Worm (Caenorhabditis elegans) whole organism, L1 larva: ENCODE results near the gene Y53F4B.23.
"Not testable (repeated sequence)": the region's sequence is repeated elsewhere in the genome, so short reads cannot be mapped to it uniquely, and the experiment has no call there.

Source experiments
- aha-1 ChIP-seq: fragments of 150-350 bp; optimal IDR thresholded peaks from 2 replicates; lab custom pipeline; 2014; ENCODE audit warnings: missing biosample characterization, missing genetic modification characterization
- aly-2 ChIP-seq: fragments of 150-350 bp; optimal IDR thresholded peaks from 2 replicates; lab custom pipeline; 2014; ENCODE audit warnings: missing biosample characterization, missing genetic modification characterization
- blmp-1 ChIP-seq: fragments of 150-350 bp; optimal IDR thresholded peaks from 2 replicates; lab custom pipeline; 2014; ENCODE audit warnings: missing biosample characterization, missing genetic modification characterization
- ceh-63 ChIP-seq: fragments of 200-800 bp; sonication (Bioruptor generic); optimal IDR thresholded peaks from 2 replicates; lab custom pipeline; 2018; ENCODE audit warnings: mild to moderate bottlenecking, missing genetic modification characterization, missing compliant biosample characterization
- ceh-82 ChIP-seq, 3 experiments: fragments of 150-350 bp in 1 of 3; sonication (generic microtip) in 2 of 3; optimal IDR thresholded peaks; 2 replicates each; lab custom pipeline; 2014 to 2017; ENCODE audit warnings: missing biosample characterization in 3 of 3, missing genetic modification characterization in 3 of 3
- dsc-1 ChIP-seq: sonication (generic microtip); optimal IDR thresholded peaks from 2 replicates; lab custom pipeline; 2016; ENCODE audit warnings: mild to moderate bottlenecking, missing genetic modification characterization, missing compliant biosample characterization
- efl-1 ChIP-seq, 4 experiments: fragments of 150-350 bp; optimal IDR thresholded peaks in 3 of 4; peaks in 1 of 4; 1 replicate in 1 of 4; 2 replicates in 3 of 4; lab custom pipeline; 2014; ENCODE audit warnings: missing biosample characterization in 2 of 4, missing genetic modification characterization in 2 of 4, missing genetic modification reagents in 2 of 4
- efl-3 ChIP-seq: fragments of 200-800 bp; sonication (Bioruptor generic); optimal IDR thresholded peaks from 2 replicates; lab custom pipeline; 2018; ENCODE audit warnings: mild to moderate bottlenecking, missing genetic modification characterization, missing compliant biosample characterization
- egl-13 ChIP-seq: sonication (generic microtip); optimal IDR thresholded peaks from 2 replicates; lab custom pipeline; 2016; ENCODE audit warnings: missing genotype, missing genetic modification reagents, missing genetic modification characterization, missing compliant biosample characterization
- egl-27 ChIP-seq, 2 experiments: fragments of 150-350 bp in 1 of 2; sonication (generic microtip); optimal IDR thresholded peaks; 3 replicates each; lab custom pipeline; 2017 to 2018; ENCODE audit warnings: missing biosample characterization in 2 of 2, missing genetic modification characterization in 2 of 2, missing genetic modification reagents in 2 of 2
- elt-2 ChIP-seq: sonication (generic microtip); optimal IDR thresholded peaks from 2 replicates; lab custom pipeline; 2016; ENCODE audit warnings: missing genetic modification characterization, mild to moderate bottlenecking, inconsistent platforms, missing compliant biosample characterization, missing genetic modification reagents
- ets-5 ChIP-seq: fragments of 200-800 bp; sonication (Bioruptor generic); IDR thresholded peaks from 2 replicates; pipeline ENCODE4 v1.3.6; 2022; ENCODE audit warnings: missing genetic modification characterization, missing compliant biosample characterization
- fkh-4 ChIP-seq: sonication (generic microtip); optimal IDR thresholded peaks from 2 replicates; lab custom pipeline; 2016; ENCODE audit warnings: missing compliant biosample characterization, missing genetic modification characterization, borderline replicate concordance
- jun-1 ChIP-seq: fragments of 150-350 bp; optimal IDR thresholded peaks from 2 replicates; lab custom pipeline; 2014; ENCODE audit warnings: missing biosample characterization, missing genetic modification reagents, missing genetic modification characterization
- lin-15B ChIP-seq: fragments of 150-350 bp; sonication (generic microtip); optimal IDR thresholded peaks from 3 replicates; lab custom pipeline; 2014; ENCODE audit warnings: missing biosample characterization, missing genetic modification characterization
- lir-3 ChIP-seq: sonication (generic microtip); optimal IDR thresholded peaks from 2 replicates; lab custom pipeline; 2016; ENCODE audit warnings: mild to moderate bottlenecking, missing genetic modification characterization, moderate library complexity, missing compliant biosample characterization; ENCODE audit not compliant: poor library complexity
- lsy-2 ChIP-seq, 2 experiments: fragments of 150-350 bp; optimal IDR thresholded peaks; 2 replicates each; lab custom pipeline; 2014; ENCODE audit warnings: missing biosample characterization in 2 of 2, missing genetic modification characterization in 2 of 2
- nhr-19 ChIP-seq: fragments of 200-800 bp; sonication (Bioruptor generic); conservative IDR thresholded peaks from 2 replicates; pipeline ENCODE4 v1.3.6; 2022; ENCODE audit warnings: missing genetic modification characterization, missing compliant biosample characterization
- nhr-28 ChIP-seq: fragments of 150-350 bp; optimal IDR thresholded peaks from 2 replicates; lab custom pipeline; 2014; ENCODE audit warnings: missing biosample characterization, missing genetic modification characterization
- nhr-47 ChIP-seq: sonication (generic microtip); optimal IDR thresholded peaks from 2 replicates; lab custom pipeline; 2016; ENCODE audit warnings: mild to moderate bottlenecking, missing genetic modification characterization, moderate library complexity, missing compliant biosample characterization
- nhr-76 ChIP-seq: sonication (generic microtip); optimal IDR thresholded peaks from 2 replicates; lab custom pipeline; 2017; ENCODE audit warnings: missing biosample characterization, missing genetic modification characterization
- nhr-77 ChIP-seq: fragments of 150-350 bp; optimal IDR thresholded peaks from 2 replicates; lab custom pipeline; 2014; ENCODE audit warnings: missing biosample characterization, missing genetic modification characterization
- nhr-84 ChIP-seq: sonication (generic microtip); optimal IDR thresholded peaks from 2 replicates; lab custom pipeline; 2017; ENCODE audit warnings: missing biosample characterization, missing genetic modification characterization
- nhr-90 ChIP-seq: sonication (generic microtip); optimal IDR thresholded peaks from 2 replicates; lab custom pipeline; 2016; ENCODE audit warnings: mild to moderate bottlenecking, missing genetic modification characterization, missing compliant biosample characterization; ENCODE audit not compliant: poor library complexity
- pag-3 ChIP-seq: sonication (generic microtip); optimal IDR thresholded peaks from 2 replicates; lab custom pipeline; 2017; ENCODE audit warnings: missing genetic modification characterization, mild to moderate bottlenecking, missing compliant biosample characterization, antibody characterized with exemption, borderline replicate concordance; ENCODE audit not compliant: insufficient read depth
- pax-3 ChIP-seq: fragments of 200-800 bp; sonication (Bioruptor generic); optimal IDR thresholded peaks from 2 replicates; lab custom pipeline; 2018; ENCODE audit warnings: mild to moderate bottlenecking, missing genetic modification characterization, moderate library complexity, missing compliant biosample characterization
- pqm-1 ChIP-seq: sonication (generic microtip); optimal IDR thresholded peaks from 3 replicates; lab custom pipeline; 2017; ENCODE audit warnings: missing biosample characterization, missing genetic modification characterization
- sox-4 ChIP-seq: sonication (generic microtip); optimal IDR thresholded peaks from 2 replicates; lab custom pipeline; 2016; ENCODE audit warnings: missing genetic modification characterization, missing compliant biosample characterization
- sptf-1 ChIP-seq: fragments of 150-350 bp; optimal IDR thresholded peaks from 2 replicates; lab custom pipeline; 2014; ENCODE audit warnings: missing biosample characterization, missing genetic modification characterization
- sup-37 ChIP-seq: fragments of 200-800 bp; sonication (Bioruptor generic); optimal IDR thresholded peaks from 2 replicates; lab custom pipeline; 2018; ENCODE audit warnings: mild to moderate bottlenecking, missing genetic modification characterization, missing compliant biosample characterization
- unc-130 ChIP-seq: fragments of 150-350 bp; optimal IDR thresholded peaks from 2 replicates; lab custom pipeline; 2017; ENCODE audit warnings: missing biosample characterization, missing genetic modification characterization, inconsistent platforms
- unc-86 ChIP-seq: sonication (generic microtip); optimal IDR thresholded peaks from 2 replicates; lab custom pipeline; 2016; ENCODE audit warnings: missing genetic modification characterization, missing compliant biosample characterization
- xbp-1 ChIP-seq: sonication (generic microtip); optimal IDR thresholded peaks from 2 replicates; lab custom pipeline; 2016; ENCODE audit warnings: missing genetic modification characterization, missing compliant biosample characterization
- zag-1 ChIP-seq: fragments of 150-350 bp; optimal IDR thresholded peaks from 2 replicates; lab custom pipeline; 2014; ENCODE audit warnings: missing biosample characterization, missing genetic modification characterization
- ztf-11 ChIP-seq, 2 experiments: sonication (generic microtip); optimal IDR thresholded peaks; 2 replicates each; lab custom pipeline; 2016 to 2017; ENCODE audit warnings: missing genetic modification characterization in 2 of 2, missing biosample characterization in 1 of 2, missing compliant biosample characterization in 1 of 2

Gene Y53F4B.23

DNA sequence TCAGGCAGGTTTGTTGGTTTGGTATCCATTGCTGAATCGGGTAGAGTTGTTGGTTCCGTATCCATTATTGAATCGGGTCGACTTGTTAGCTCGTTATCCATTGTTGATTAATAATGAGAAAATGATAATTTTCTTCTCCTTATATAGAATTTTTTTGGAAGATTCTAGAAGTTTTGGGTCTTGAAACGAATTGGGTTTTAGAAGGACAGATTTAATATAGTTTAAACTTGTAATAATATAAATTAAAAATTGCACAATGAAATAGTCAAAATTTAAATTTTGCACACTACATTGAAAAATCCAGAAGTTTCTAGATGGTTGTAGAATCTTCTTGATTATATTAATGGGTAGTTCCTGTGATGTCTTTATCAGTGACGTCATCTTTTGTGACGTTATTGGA is 16.6 kb downstream of the Y53F4B.23 start, which contains the start of gene Y53F4B.26:
Y53F4B.26 (minus strand) TSS at position 101 of the 400 bp plus-strand sequence.
- TF ChIP-seq aly-2 (tag; lab: Kevin White, UChicago); nhr-84; ceh-82 (tag; optimal IDR thresholded peaks at IDR 0.05; lab: Kevin White, UChicago): not testable (repeated sequence)

DNA sequence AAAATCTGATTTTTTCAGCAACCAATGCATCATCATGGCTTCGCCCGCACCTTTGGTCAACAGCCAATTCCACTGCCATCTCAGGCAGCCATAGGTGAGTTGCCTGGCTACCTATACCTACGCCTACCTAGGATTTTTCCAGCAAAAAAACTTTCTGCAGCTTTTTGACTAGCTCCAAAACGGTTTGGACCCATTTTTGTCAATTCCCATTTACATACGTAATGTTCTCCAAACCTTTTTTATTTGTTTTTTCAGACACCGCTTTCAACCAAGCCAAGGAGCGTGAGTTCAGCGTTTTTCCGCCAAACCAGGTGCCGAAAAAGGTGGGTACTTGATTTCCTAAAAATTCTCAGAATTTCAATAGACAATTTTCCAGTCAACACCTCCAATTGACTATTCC is 19.4 kb downstream of the Y53F4B.23 start:
- no peak for TF ChIP-seq elt-2 (tag; lab: Kevin White, UChicago)
- TF ChIP-seq efl-1 (optimal IDR thresholded peaks at IDR 0.05; lab: Kevin White, UChicago), result no peak
- TF ChIP-seq efl-1 (GFP tag; optimal IDR thresholded peaks at IDR 0.05 in 1 of 2; lab: Kevin White, UChicago), result peak in 1 of 2 experiments; percentile 90
- no peak for TF ChIP-seq xbp-1 (tag; lab: Kevin White, UChicago)
- no peak for TF ChIP-seq lir-3 (tag; lab: Kevin White, UChicago)
- TF ChIP-seq nhr-28 (tag; lab: Kevin White, UChicago), result no peak
- no peak for TF ChIP-seq nhr-19 (GFP tag; lab: Robert Waterston, UW)

DNA sequence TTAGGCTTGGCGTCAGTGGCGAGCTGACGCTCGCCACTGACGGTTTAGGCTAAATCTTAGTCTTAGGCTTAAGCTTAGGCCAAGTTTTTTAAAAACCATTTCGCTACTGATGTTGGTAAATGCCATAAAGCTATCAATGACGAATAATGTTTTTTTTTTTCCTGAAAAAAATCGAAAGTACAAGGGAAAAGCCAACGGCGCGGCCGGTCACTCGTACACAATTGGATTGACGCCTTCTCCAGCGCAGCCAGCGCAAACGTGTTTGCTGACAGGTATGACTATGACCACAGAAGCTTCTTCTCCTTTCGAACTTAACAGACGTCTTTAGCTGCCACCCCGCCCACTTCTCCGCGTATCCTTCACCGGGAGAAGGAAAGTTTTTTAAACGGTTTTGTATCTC is 21.3 kb downstream of the Y53F4B.23 start, which contains the start of gene Y53F4B.27:
Y53F4B.27 (plus strand) TSS at position 301 of the 400 bp plus-strand sequence.
- TF ChIP-seq pqm-1 (tag; lab: Kevin White, UChicago), result no peak
- peak; percentile 63 for TF ChIP-seq blmp-1 (tag; lab: Kevin White, UChicago)
- TF ChIP-seq, all 84 proteins: peak for 1

DNA sequence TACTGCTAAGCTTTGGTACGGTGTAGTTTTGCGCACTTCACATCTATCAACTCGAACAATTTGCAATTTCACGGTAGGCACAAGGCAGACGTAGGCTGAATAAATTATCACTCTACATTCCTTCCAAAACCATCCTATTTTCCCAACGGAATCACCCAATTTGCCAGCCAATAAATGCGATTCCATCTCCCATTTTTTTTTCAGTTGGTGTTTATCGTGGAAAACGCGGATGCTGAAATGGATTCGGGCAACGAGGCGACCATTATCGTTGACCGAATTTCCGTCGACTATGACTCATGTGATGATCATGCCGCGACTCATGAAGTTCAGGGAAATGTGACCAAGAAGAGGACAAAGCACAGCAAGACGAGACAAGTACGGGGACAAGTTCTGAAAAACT is 24.1 kb downstream of the Y53F4B.23 start:
- TF ChIP-seq aha-1 (tag; lab: Kevin White, UChicago) (no peak), unc-86 (tag; lab: Kevin White, UChicago) (no peak), nhr-47 (no peak), sptf-1 (tag; lab: Kevin White, UChicago) (no peak), fkh-4 (no peak)
- TF ChIP-seq, all 84 proteins: peak for 0

ce11 chrII:15157880-15158279 is 33.6 kb downstream of the Y53F4B.23 start, which contains the start of gene ptr-20:
Gene ptr-20, plus strand, starts transcription at chrII:15158180.
- TF ChIP-seq ztf-11 (tag; optimal IDR thresholded peaks at IDR 0.05; lab: Kevin White, UChicago), result no peak
- TF ChIP-seq unc-130 (tag; lab: Kevin White, UChicago), result no peak
- TF ChIP-seq sup-37 (GFP tag; lab: Kevin White, UChicago), result no peak

ce11 chrII:15158364-15158763 is 34.1 kb downstream of the Y53F4B.23 start:
- TF ChIP-seq efl-1 (optimal IDR thresholded peaks at IDR 0.05; lab: Kevin White, UChicago), result no peak
- peak in 1 of 2 experiments; percentile 59 for TF ChIP-seq efl-1 (GFP tag; optimal IDR thresholded peaks at IDR 0.05 in 1 of 2; lab: Kevin White, UChicago)
- TF ChIP-seq jun-1 (tag; lab: Kevin White, UChicago), result no peak

DNA sequence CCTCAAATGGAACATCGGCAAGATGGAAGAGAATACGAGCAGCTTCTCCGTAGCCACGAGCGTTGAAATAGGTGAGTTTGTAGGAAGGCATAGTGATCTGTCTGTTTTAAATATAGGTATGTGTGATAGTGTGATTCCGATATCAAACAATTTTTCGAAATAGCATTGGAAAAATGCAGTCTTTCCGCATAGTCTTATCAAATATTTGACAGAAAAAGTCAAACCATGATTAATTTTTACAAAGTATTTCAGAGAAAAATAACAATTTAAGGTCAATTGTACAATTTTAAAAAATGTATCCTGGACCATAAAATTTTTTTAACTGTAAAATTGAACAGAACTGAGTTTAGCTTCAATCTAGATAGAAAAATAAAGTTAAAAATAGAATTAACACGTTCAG is 40.1 kb downstream of the Y53F4B.23 start, which contains the start of gene gst-26:
gst-26 (minus strand) TSS at position 101 of the 400 bp plus-strand sequence.
- no peak for TF ChIP-seq egl-27 (tag; optimal IDR thresholded peaks at IDR 0.05; lab: Kevin White, UChicago)
- no peak for TF ChIP-seq egl-13 (tag; lab: Kevin White, UChicago)
- no peak for TF ChIP-seq nhr-77
- TF ChIP-seq pax-3 (tag; lab: Kevin White, UChicago), result no peak
- TF ChIP-seq, all 84 proteins: peak for 0

DNA sequence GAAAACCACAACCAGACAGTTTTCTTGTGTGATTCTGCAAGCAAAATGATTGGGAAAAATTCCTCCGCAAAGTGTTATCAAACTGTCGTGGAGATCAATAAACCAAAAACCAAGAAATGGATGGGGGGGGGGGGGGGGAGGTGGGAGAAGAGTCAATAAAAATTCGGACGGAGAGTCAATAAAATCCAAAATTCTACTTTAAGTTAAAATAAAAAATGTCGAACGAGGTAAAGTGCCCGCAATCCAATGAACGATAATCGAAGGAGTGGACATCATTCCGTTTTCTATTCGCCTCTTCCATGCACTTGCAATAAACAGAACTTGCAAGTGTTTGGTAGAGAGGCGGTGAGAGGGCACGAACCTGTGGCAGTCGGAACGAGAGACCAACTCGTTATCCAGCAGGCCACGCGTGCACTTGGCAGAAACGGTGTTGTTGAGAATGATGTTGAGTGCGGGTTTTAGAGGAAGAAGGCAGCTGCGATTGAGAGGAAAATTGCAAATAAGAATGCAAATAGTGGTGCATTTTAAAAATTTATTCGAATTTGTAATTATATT is 41.5 kb downstream of the Y53F4B.23 start, which contains the start of gene gst-27:
gst-27 (minus strand) TSS at position 51 of the 555 bp plus-strand sequence.
- TF ChIP-seq pag-3 (tag; lab: Kevin White, UChicago), result no peak
- TF ChIP-seq efl-3, result peak; percentile 42
- TF ChIP-seq nhr-77, result peak; percentile 93
- peak; percentile 73 for TF ChIP-seq egl-13 (tag; lab: Kevin White, UChicago)
- no peak for TF ChIP-seq ets-5 (GFP tag; lab: Robert Waterston, UW)
- peak; percentile 60 for TF ChIP-seq jun-1 (tag; lab: Kevin White, UChicago)
- TF ChIP-seq aha-1 (tag; lab: Kevin White, UChicago), result no peak
- TF ChIP-seq lsy-2 (tag; optimal IDR thresholded peaks at IDR 0.05; lab: Kevin White, UChicago), result peak; percentile 79 to 88
- peak; percentile 91 for TF ChIP-seq nhr-90 (tag; lab: Kevin White, UChicago)
- no peak for TF ChIP-seq ceh-63 (GFP tag; lab: Kevin White, UChicago)
- no peak for TF ChIP-seq lin-15B (tag; lab: Kevin White, UChicago)
- TF ChIP-seq xbp-1 (tag; lab: Kevin White, UChicago), result peak; percentile 70
- TF ChIP-seq pqm-1 (tag; lab: Kevin White, UChicago), result no peak
- peak; percentile 73 for TF ChIP-seq nhr-76 (tag; lab: Kevin White, UChicago)
- peak; percentile 49 for TF ChIP-seq unc-86 (tag; lab: Kevin White, UChicago)
- peak; percentile 81 for TF ChIP-seq nhr-19 (GFP tag; lab: Robert Waterston, UW)
- no peak for TF ChIP-seq zag-1 (tag; lab: Kevin White, UChicago)
- peak; percentile 46 for TF ChIP-seq sox-4 (tag; lab: Kevin White, UChicago)
- peak; percentile 90 for TF ChIP-seq dsc-1 (tag; lab: Kevin White, UChicago)
